Worm (Caenorhabditis elegans) whole organism, young adult: ENCODE data around the gene gcy-13.

Experiments used
- B0019.2 ChIP-seq: fragments of 200-800 bp; sonication (Bioruptor generic); conservative IDR thresholded peaks from 2 replicates; pipeline ENCODE4 v1.3.6; 2022; ENCODE audit warnings: missing genetic modification reagents, missing genetic modification characterization, missing compliant biosample characterization
- B0261.1 ChIP-seq: sonication (generic microtip); optimal IDR thresholded peaks from 2 replicates; lab custom pipeline; 2016; ENCODE audit warnings: mild to moderate bottlenecking, missing genetic modification characterization, moderate library complexity, missing compliant biosample characterization
- C06A6.2 ChIP-seq: fragments of 200-800 bp; sonication (Bioruptor generic); conservative IDR thresholded peaks from 2 replicates; pipeline ENCODE4 v1.3.6; 2022; ENCODE audit warnings: missing genetic modification characterization, missing compliant biosample characterization
- F22D6.2 ChIP-seq: sonication (generic microtip); optimal IDR thresholded peaks from 2 replicates; lab custom pipeline; 2016; ENCODE audit warnings: mild to moderate bottlenecking, missing genetic modification characterization, missing compliant biosample characterization
- F33H1.4 ChIP-seq: fragments of 200-800 bp; sonication (Bioruptor generic); IDR thresholded peaks from 2 replicates; pipeline ENCODE4 v1.3.6; 2022; ENCODE audit warnings: missing genetic modification reagents, missing genetic modification characterization, missing compliant biosample characterization
- F37B4.10 ChIP-seq: fragments of 200-800 bp; sonication (Bioruptor generic); IDR thresholded peaks from 2 replicates; pipeline ENCODE4 v1.3.6; 2022; ENCODE audit warnings: missing genetic modification characterization, missing compliant biosample characterization
- F52B5.7 ChIP-seq: sonication (generic microtip); optimal IDR thresholded peaks from 2 replicates; lab custom pipeline; 2016; ENCODE audit warnings: mild to moderate bottlenecking, missing genetic modification characterization, missing compliant biosample characterization
- F57C9.4 ChIP-seq: sonication (generic microtip); optimal IDR thresholded peaks from 2 replicates; lab custom pipeline; 2017; ENCODE audit warnings: mild to moderate bottlenecking, missing genetic modification characterization, missing compliant biosample characterization
- T07F8.4 ChIP-seq: sonication (generic microtip); optimal IDR thresholded peaks from 2 replicates; lab custom pipeline; 2016; ENCODE audit warnings: mild to moderate bottlenecking, missing genetic modification characterization, moderate library complexity, missing compliant biosample characterization
- T26A5.8 ChIP-seq: sonication (generic microtip); optimal IDR thresholded peaks from 2 replicates; lab custom pipeline; 2016; ENCODE audit warnings: missing genetic modification characterization, missing compliant biosample characterization
- Y53G8AR.9 ChIP-seq: fragments of 200-800 bp; sonication (Bioruptor generic); conservative IDR thresholded peaks from 2 replicates; pipeline ENCODE4 v1.3.6; 2022; ENCODE audit warnings: missing genetic modification reagents, missing genetic modification characterization, missing compliant biosample characterization
- Y56A3A.18 ChIP-seq: fragments of 200-800 bp; sonication (Bioruptor generic); IDR thresholded peaks from 2 replicates; pipeline ENCODE4 v1.3.6; 2022; ENCODE audit warnings: missing genetic modification reagents, missing genetic modification characterization, missing compliant biosample characterization
- Y67H2A.10 ChIP-seq: fragments of 200-800 bp; sonication (Bioruptor generic); conservative IDR thresholded peaks from 2 replicates; pipeline ENCODE4 v1.3.6; 2022; ENCODE audit warnings: missing genetic modification reagents, missing genetic modification characterization, missing compliant biosample characterization
- Y79H2A.3 ChIP-seq: fragments of 200-800 bp; sonication (Bioruptor generic); conservative IDR thresholded peaks from 2 replicates; pipeline ENCODE4 v1.3.6; 2022; ENCODE audit warnings: missing genetic modification reagents, missing genetic modification characterization, missing compliant biosample characterization
- Y95B8A.8 ChIP-seq: fragments of 200-800 bp; sonication (Bioruptor generic); IDR thresholded peaks from 2 replicates; pipeline ENCODE4 v1.3.6; 2022; ENCODE audit warnings: missing genetic modification reagents, missing genetic modification characterization, missing compliant biosample characterization
- ama-1 ChIP-seq, 3 experiments: fragments of 150-350 bp in 1 of 3; sonication (generic microtip) in 2 of 3; optimal IDR thresholded peaks; 2 replicates each; lab custom pipeline; 2014 to 2018; ENCODE audit warnings: missing biosample characterization in 2 of 3, missing genetic modification characterization in 2 of 3, missing genetic modification reagents in 2 of 3
- atf-7 ChIP-seq: sonication (generic microtip); optimal IDR thresholded peaks from 2 replicates; lab custom pipeline; 2017; ENCODE audit warnings: mild to moderate bottlenecking, missing genetic modification characterization, missing compliant biosample characterization
- ccch-3 ChIP-seq: fragments of 200-800 bp; sonication (Bioruptor generic); optimal IDR thresholded peaks from 2 replicates; lab custom pipeline; 2018; ENCODE audit warnings: mild to moderate bottlenecking, missing genetic modification characterization, missing compliant biosample characterization
- cebp-1 ChIP-seq, 2 experiments: fragments of 200-800 bp in 1 of 2; sonication (Bioruptor generic) in 1 of 2; sonication (generic microtip) in 1 of 2; IDR thresholded peaks in 1 of 2; optimal IDR thresholded peaks in 1 of 2; 2 replicates each; pipeline versions ENCODE4 v1.3.6 to Lab custom; 2017 to 2022; ENCODE audit warnings: missing compliant biosample characterization in 2 of 2, missing genetic modification characterization in 2 of 2, mild to moderate bottlenecking in 1 of 2, missing genetic modification reagents in 1 of 2, moderate library complexity in 1 of 2
- cebp-2 ChIP-seq: fragments of 200-800 bp; sonication (Bioruptor generic); IDR thresholded peaks from 2 replicates; pipeline ENCODE4 v1.3.6; 2022; ENCODE audit warnings: missing genetic modification characterization, missing compliant biosample characterization
- ceh-79 ChIP-seq: sonication (generic microtip); optimal IDR thresholded peaks from 2 replicates; lab custom pipeline; 2017; ENCODE audit warnings: mild to moderate bottlenecking, missing genetic modification characterization, missing compliant biosample characterization
- dox-1 ChIP-seq: fragments of 200-800 bp; sonication (Bioruptor generic); IDR thresholded peaks from 2 replicates; pipeline ENCODE4 v1.3.6; 2022; ENCODE audit warnings: missing genetic modification reagents, missing genetic modification characterization, missing compliant biosample characterization
- efl-1 ChIP-seq: fragments of 150-350 bp; optimal IDR thresholded peaks from 2 replicates; lab custom pipeline; 2014; ENCODE audit warnings: missing biosample characterization, missing genetic modification reagents, missing genetic modification characterization
- egrh-3 ChIP-seq: fragments of 200-800 bp; sonication (Bioruptor generic); IDR thresholded peaks from 2 replicates; pipeline ENCODE4 v1.3.6; 2022; ENCODE audit warnings: missing genetic modification reagents, missing genetic modification characterization, missing compliant biosample characterization
- ekl-4 ChIP-seq: fragments of 200-800 bp; sonication (Bioruptor generic); IDR thresholded peaks from 2 replicates; pipeline ENCODE4 v1.3.6; 2022; ENCODE audit warnings: missing genetic modification reagents, missing genetic modification characterization, missing compliant biosample characterization
- ets-4 ChIP-seq: fragments of 200-800 bp; sonication (Bioruptor generic); optimal IDR thresholded peaks from 2 replicates; lab custom pipeline; 2018; ENCODE audit warnings: mild to moderate bottlenecking, missing genetic modification characterization, missing compliant biosample characterization
- fkh-3 ChIP-seq: sonication (generic microtip); optimal IDR thresholded peaks from 2 replicates; lab custom pipeline; 2016; ENCODE audit warnings: mild to moderate bottlenecking, missing genetic modification characterization, missing compliant biosample characterization
- hmg-1.2 ChIP-seq: fragments of 200-800 bp; sonication (Bioruptor generic); IDR thresholded peaks from 2 replicates; pipeline ENCODE4 v1.3.6; 2022; ENCODE audit warnings: missing genetic modification reagents, missing genetic modification characterization, missing compliant biosample characterization
- let-607 ChIP-seq, 2 experiments: fragments of 200-800 bp in 1 of 2; sonication (Bioruptor generic) in 1 of 2; sonication (generic microtip) in 1 of 2; optimal IDR thresholded peaks; 2 replicates each; lab custom pipeline; 2016 to 2018; ENCODE audit warnings: mild to moderate bottlenecking in 2 of 2, missing compliant biosample characterization in 2 of 2, missing genetic modification characterization in 2 of 2, moderate library complexity in 2 of 2, missing genotype in 1 of 2
- lin-35 ChIP-seq, 3 experiments: fragments of 150-350 bp in 2 of 3; sonication (generic microtip) in 1 of 3; optimal IDR thresholded peaks; 2 replicates each; lab custom pipeline; 2014 to 2018; ENCODE audit warnings: missing biosample characterization in 3 of 3, missing genetic modification characterization in 3 of 3, missing genetic modification reagents in 3 of 3
- mcd-1 ChIP-seq: fragments of 200-800 bp; sonication (Bioruptor generic); IDR thresholded peaks from 2 replicates; pipeline ENCODE4 v1.3.6; 2022; ENCODE audit warnings: missing genetic modification reagents, missing genetic modification characterization, missing compliant biosample characterization
- mxl-1 ChIP-seq: sonication (generic microtip); optimal IDR thresholded peaks from 2 replicates; lab custom pipeline; 2016; ENCODE audit warnings: missing genetic modification characterization, missing compliant biosample characterization
- nfya-2 ChIP-seq: fragments of 200-800 bp; sonication (Bioruptor generic); IDR thresholded peaks from 2 replicates; pipeline ENCODE4 v1.3.6; 2022; ENCODE audit warnings: missing genetic modification reagents, missing genetic modification characterization, missing compliant biosample characterization
- nhr-120 ChIP-seq: fragments of 200-800 bp; sonication (Bioruptor generic); IDR thresholded peaks from 2 replicates; pipeline ENCODE4 v1.3.6; 2022; ENCODE audit warnings: missing genetic modification characterization, missing compliant biosample characterization
- rec-8 ChIP-seq, 2 experiments: sonication (generic microtip); optimal IDR thresholded peaks; 2 replicates each; lab custom pipeline; 2016; ENCODE audit warnings: mild to moderate bottlenecking in 2 of 2, missing genetic modification characterization in 2 of 2, missing genetic modification reagents in 2 of 2, missing genotype in 2 of 2, missing biosample characterization in 1 of 2, missing compliant biosample characterization in 1 of 2, moderate library complexity in 1 of 2
- rpc-1 ChIP-seq, 2 experiments: fragments of 150-350 bp in 1 of 2; sonication (generic microtip) in 1 of 2; optimal IDR thresholded peaks; 2 replicates each; lab custom pipeline; 2014 to 2018; ENCODE audit warnings: missing biosample characterization in 1 of 2, missing genetic modification characterization in 1 of 2, missing genetic modification reagents in 1 of 2, missing genotype in 1 of 2
- unc-130 ChIP-seq: sonication (generic microtip); optimal IDR thresholded peaks from 2 replicates; lab custom pipeline; 2016; ENCODE audit warnings: missing genetic modification reagents, missing genetic modification characterization, missing compliant biosample characterization
- xnd-1 ChIP-seq: sonication (generic microtip); optimal IDR thresholded peaks from 2 replicates; lab custom pipeline; 2016; ENCODE audit warnings: missing genotype, missing genetic modification reagents, missing genetic modification characterization, missing compliant biosample characterization
- zfh-2 ChIP-seq: fragments of 200-800 bp; sonication (Bioruptor generic); conservative IDR thresholded peaks from 2 replicates; pipeline ENCODE4 v1.3.6; 2022; ENCODE audit warnings: missing genetic modification reagents, missing genetic modification characterization, missing compliant biosample characterization
- ztf-18 ChIP-seq: sonication (generic microtip); optimal IDR thresholded peaks from 2 replicates; lab custom pipeline; 2016; ENCODE audit warnings: missing genotype, mild to moderate bottlenecking, missing genetic modification characterization, missing compliant biosample characterization
- ztf-22 ChIP-seq: fragments of 200-800 bp; sonication (Bioruptor generic); optimal IDR thresholded peaks from 2 replicates; lab custom pipeline; 2018; ENCODE audit warnings: mild to moderate bottlenecking, missing genetic modification characterization, moderate library complexity, missing compliant biosample characterization
- ztf-28 ChIP-seq: fragments of 200-800 bp; sonication (Bioruptor generic); IDR thresholded peaks from 2 replicates; pipeline ENCODE4 v1.3.6; 2022; ENCODE audit warnings: missing genetic modification reagents, missing genetic modification characterization, missing compliant biosample characterization

gcy-13 gene

DNA sequence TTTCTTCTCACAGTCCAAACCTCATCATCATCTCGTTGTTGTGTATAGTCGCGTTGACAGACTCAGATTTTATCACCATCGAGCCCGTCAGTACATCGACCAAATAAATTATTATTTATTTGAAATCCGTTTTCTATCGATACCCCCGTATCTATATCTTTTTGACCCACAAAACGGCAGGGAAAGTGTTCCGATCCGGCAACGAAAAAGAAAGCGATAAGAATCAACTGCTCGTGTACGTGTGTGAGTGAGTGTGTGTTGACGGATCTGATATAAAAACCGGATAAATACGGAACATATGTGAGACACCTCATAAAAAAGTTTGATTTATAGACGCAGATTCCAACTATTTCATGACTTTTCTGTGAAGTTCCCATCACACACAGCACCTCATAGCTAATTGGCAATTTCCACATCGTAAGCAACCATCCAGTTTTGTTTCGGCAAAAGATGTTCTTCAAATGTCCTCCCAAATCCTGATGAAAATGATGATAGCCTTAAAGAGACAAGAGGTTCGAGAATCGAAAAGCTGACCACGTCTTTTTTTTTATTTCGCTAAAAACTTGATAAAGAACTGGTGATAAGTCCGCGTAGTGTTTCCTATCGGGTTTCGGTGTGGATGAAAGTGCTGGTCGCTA lies 15.0 kb downstream of the gcy-13 start:
- TF ChIP-seq efl-1 (GFP tag; lab: Kevin White, UChicago) (no peak), F57C9.4 (tag; lab: Kevin White, UChicago) (no peak), ztf-18 (no peak), nfya-2 (GFP tag; lab: Robert Waterston, UW) (no peak), xnd-1 (tag; lab: Kevin White, UChicago) (no peak), rec-8 (tag; optimal IDR thresholded peaks at IDR 0.05; lab: Kevin White, UChicago) (no peak), Y67H2A.10 (GFP tag; lab: Robert Waterston, UW) (no peak), unc-130 (GFP tag; lab: Kevin White, UChicago) (no peak), ccch-3 (GFP tag; lab: Kevin White, UChicago) (no peak), lin-35 (GFP tag; optimal IDR thresholded peaks at IDR 0.05; lab: Kevin White, UChicago) (no peak), hmg-1.2 (GFP tag; lab: Robert Waterston, UW) (no peak), T07F8.4 (tag; lab: Kevin White, UChicago) (no peak), fkh-3 (tag; lab: Kevin White, UChicago) (no peak)
- TF ChIP-seq, all 124 proteins: peak for 0

DNA sequence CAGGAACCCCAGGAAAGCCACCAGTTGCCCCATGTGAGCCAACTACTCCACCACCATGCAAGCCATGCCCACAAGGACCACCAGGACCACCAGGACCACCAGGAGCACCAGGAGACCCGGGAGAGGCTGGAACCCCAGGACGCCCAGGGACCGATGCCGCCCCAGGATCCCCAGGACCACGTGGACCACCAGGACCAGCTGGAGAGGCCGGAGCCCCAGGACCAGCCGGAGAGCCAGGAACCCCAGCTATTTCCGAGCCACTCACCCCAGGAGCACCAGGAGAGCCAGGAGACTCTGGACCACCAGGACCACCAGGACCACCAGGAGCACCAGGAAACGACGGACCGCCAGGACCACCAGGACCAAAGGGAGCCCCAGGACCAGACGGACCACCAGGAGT lies 15.8 kb downstream of the gcy-13 start:
- TF ChIP-seq let-607 (tag; optimal IDR thresholded peaks at IDR 0.05; lab: Kevin White, UChicago) (no peak), nhr-120 (GFP tag; lab: Robert Waterston, UW) (no peak), F57C9.4 (tag; lab: Kevin White, UChicago) (no peak), ama-1 (optimal IDR thresholded peaks at IDR 0.05; lab: Kevin White, UChicago) (no peak), ama-1 (GFP tag; optimal IDR thresholded peaks at IDR 0.05; lab: Kevin White, UChicago) (no peak), unc-130 (GFP tag; lab: Kevin White, UChicago) (no peak), rpc-1 (optimal IDR thresholded peaks at IDR 0.05; lab: Kevin White, UChicago) (no peak), rpc-1 (tag; optimal IDR thresholded peaks at IDR 0.05; lab: Kevin White, UChicago) (no peak), Y95B8A.8 (no peak), xnd-1 (tag; lab: Kevin White, UChicago) (no peak), mxl-1 (tag; lab: Kevin White, UChicago) (no peak), cebp-1 (GFP tag; IDR thresholded peaks at IDR 0.05; lab: Robert Waterston, UW) (no peak), cebp-1 (tag; optimal IDR thresholded peaks at IDR 0.05; lab: Kevin White, UChicago) (no peak), ets-4 (GFP tag; lab: Kevin White, UChicago) (no peak), atf-7 (tag; lab: Kevin White, UChicago) (no peak), mcd-1 (GFP tag; lab: Robert Waterston, UW) (peak; percentile 52; the same call in 1 of the 2 replicates), egrh-3 (peak; percentile 99), F33H1.4 (GFP tag; lab: Robert Waterston, UW) (no peak), lin-35 (GFP tag; optimal IDR thresholded peaks at IDR 0.05; lab: Kevin White, UChicago) (no peak), C06A6.2 (GFP tag; lab: Robert Waterston, UW) (no peak), B0261.1 (tag; lab: Kevin White, UChicago) (no peak), dox-1 (GFP tag; lab: Robert Waterston, UW) (no peak), ceh-79 (no peak), zfh-2 (GFP tag; lab: Robert Waterston, UW) (peak; percentile 97), Y53G8AR.9 (GFP tag; lab: Robert Waterston, UW) (no peak), Y56A3A.18 (GFP tag; lab: Robert Waterston, UW) (no peak), F22D6.2 (no peak), cebp-2 (no peak), ztf-28 (GFP tag; lab: Robert Waterston, UW) (0 out of 2 replicates have a peak, but pooled peaks have one; percentile 47), F52B5.7 (tag; lab: Kevin White, UChicago) (no peak), T26A5.8 (no peak), B0019.2 (no peak), F37B4.10 (GFP tag; lab: Robert Waterston, UW) (no peak), Y79H2A.3 (GFP tag; lab: Robert Waterston, UW) (no peak), ekl-4 (no peak), ztf-22 (no peak)
- TF ChIP-seq, all 124 proteins: peak for 4
